Worm (Caenorhabditis elegans) whole organism, midembryonic: ENCODE results near the gene C16D9.4.

Source experiments
- T22C8.4 ChIP-seq: fragments of 200-800 bp; sonication (Bioruptor generic); IDR thresholded peaks from 2 replicates; pipeline ENCODE4 v1.3.6; 2022; ENCODE audit warnings: missing genetic modification characterization, missing compliant biosample characterization
- cog-1 ChIP-seq: sonication (generic microtip); optimal IDR thresholded peaks from 2 replicates; lab custom pipeline; 2016; ENCODE audit warnings: missing genetic modification characterization, missing compliant biosample characterization
- flt-1 ChIP-seq: fragments of 200-800 bp; sonication (Bioruptor generic); IDR thresholded peaks from 2 replicates; pipeline ENCODE4 v1.3.6; 2022; ENCODE audit warnings: missing genetic modification characterization, missing compliant biosample characterization
- klf-2 ChIP-seq: fragments of 200-800 bp; sonication (Bioruptor generic); conservative IDR thresholded peaks from 2 replicates; pipeline ENCODE4 v1.3.6; 2022; ENCODE audit warnings: missing genetic modification reagents, missing genetic modification characterization, missing compliant biosample characterization
- med-1 ChIP-seq: sonication (generic microtip); optimal IDR thresholded peaks from 2 replicates; lab custom pipeline; 2017; ENCODE audit warnings: missing genetic modification characterization, mild to moderate bottlenecking, missing compliant biosample characterization, antibody characterized with exemption, missing genetic modification reagents; ENCODE audit not compliant: insufficient read depth
- ref-1 ChIP-seq: fragments of 200-800 bp; sonication (Bioruptor generic); conservative IDR thresholded peaks from 2 replicates; pipeline ENCODE4 v1.3.6; 2022; ENCODE audit warnings: missing genetic modification reagents, missing genetic modification characterization, missing compliant biosample characterization
- tab-1 ChIP-seq: fragments of 200-800 bp; sonication (Bioruptor generic); IDR thresholded peaks from 2 replicates; pipeline ENCODE4 v1.3.6; 2022; ENCODE audit warnings: missing genetic modification characterization, missing compliant biosample characterization
- ztf-23 ChIP-seq: fragments of 200-800 bp; sonication (Bioruptor generic); IDR thresholded peaks from 2 replicates; pipeline ENCODE4 v1.3.6; 2022; ENCODE audit warnings: missing genetic modification reagents, missing genetic modification characterization, missing compliant biosample characterization
- ztf-29 ChIP-seq: fragments of 200-800 bp; sonication (Bioruptor generic); IDR thresholded peaks from 2 replicates; pipeline ENCODE4 v1.3.6; 2022; ENCODE audit warnings: missing genetic modification reagents, missing genetic modification characterization, missing compliant biosample characterization

DNA sequence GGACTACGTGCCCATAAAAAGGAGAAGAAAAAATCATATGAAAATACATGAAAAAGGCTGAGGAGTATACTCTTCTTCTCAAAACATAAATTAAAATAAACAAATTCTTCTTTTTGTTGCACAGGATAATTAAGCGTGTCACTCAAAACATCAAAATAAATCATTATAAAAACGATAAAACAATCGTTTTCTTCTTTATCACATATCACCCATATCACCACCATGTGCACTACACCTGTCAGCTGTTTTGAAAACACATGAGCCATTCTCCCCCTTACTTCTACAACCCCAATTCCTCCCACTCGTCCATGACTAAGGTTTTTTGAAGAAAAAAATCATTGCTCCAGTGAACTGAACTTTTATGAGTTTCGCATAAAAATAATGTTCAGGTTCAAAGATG, 9.8 kb upstream of the C16D9.4 start:
- TF ChIP-seq cog-1 (tag; lab: Kevin White, UChicago) (no peak), klf-2 (no peak), ztf-29 (no peak), ztf-23 (no peak), flt-1 (GFP tag; lab: Robert Waterston, UW) (no peak), T22C8.4 (GFP tag; lab: Robert Waterston, UW) (no peak), tab-1 (GFP tag; lab: Robert Waterston, UW) (no peak), med-1 (no peak), ref-1 (no peak)
